Fruit fly (Drosophila melanogaster) whole organism, embryonic: ENCODE data around the gene CG7530.

ENCODE experiments used
- BEAF-32 ChIP-seq: fragments of 200-800 bp; sonication (Bioruptor generic); optimal IDR thresholded peaks from 3 replicates; lab custom pipeline; 2017; ENCODE audit warnings: missing biosample characterization, missing genetic modification characterization, mild to moderate bottlenecking, moderate library complexity, missing genetic modification reagents
- BtbVII ChIP-seq: fragments of 200-800 bp; sonication (Bioruptor generic); optimal IDR thresholded peaks from 3 replicates; lab custom pipeline; 2017; ENCODE audit warnings: missing biosample characterization, mild to moderate bottlenecking, missing genetic modification characterization
- CG12155 ChIP-seq: fragments of 200-800 bp; sonication (Bioruptor generic); optimal IDR thresholded peaks from 3 replicates; lab custom pipeline; 2016; ENCODE audit warnings: missing biosample characterization, missing genetic modification characterization
- CG15514 ChIP-seq: fragments of 200-800 bp; sonication (Bioruptor generic); optimal IDR thresholded peaks from 3 replicates; lab custom pipeline; 2017; ENCODE audit warnings: missing biosample characterization, missing genetic modification characterization, mild to moderate bottlenecking, moderate library complexity, missing genetic modification reagents
- CG16813 ChIP-seq: fragments of 200-800 bp; sonication (Bioruptor generic); IDR thresholded peaks from 3 replicates; pipeline ENCODE4 v1.3.6; 2022; ENCODE audit warnings: missing biosample characterization, missing genetic modification characterization; ENCODE audit not compliant: partially characterized antibody
- CG17186 ChIP-seq: fragments of 200-800 bp; sonication (Bioruptor generic); optimal IDR thresholded peaks from 3 replicates; lab custom pipeline; 2017; ENCODE audit warnings: missing biosample characterization, missing genetic modification reagents, missing genetic modification characterization
- CG17612 ChIP-seq: fragments of 200-800 bp; sonication (Bioruptor generic); IDR thresholded peaks from 2 replicates; pipeline ENCODE4 v1.3.6; 2022; ENCODE audit warnings: missing biosample characterization, missing genetic modification characterization
- CG18262 ChIP-seq: fragments of 200-800 bp; optimal IDR thresholded peaks from 3 replicates; lab custom pipeline; 2019; ENCODE audit warnings: missing biosample characterization, mild to moderate bottlenecking, missing genetic modification characterization, moderate library complexity
- CG2116 ChIP-seq: fragments of 200-800 bp; sonication (Bioruptor generic); optimal IDR thresholded peaks from 3 replicates; lab custom pipeline; 2018; ENCODE audit warnings: missing biosample characterization, mild to moderate bottlenecking, missing genetic modification characterization
- CG2199 ChIP-seq: fragments of 200-800 bp; sonication (Bioruptor generic); IDR thresholded peaks from 3 replicates; pipeline ENCODE4 v1.3.6; 2022; ENCODE audit warnings: missing biosample characterization, missing genetic modification characterization
- CG31224 ChIP-seq: fragments of 200-800 bp; sonication (Bioruptor generic); IDR thresholded peaks from 2 replicates; pipeline ENCODE4 v1.3.6; 2022; ENCODE audit warnings: missing biosample characterization, missing genetic modification characterization
- CG3163 ChIP-seq: fragments of 200-800 bp; sonication (Bioruptor generic); optimal IDR thresholded peaks from 3 replicates; lab custom pipeline; 2016; ENCODE audit warnings: missing biosample characterization, missing genetic modification characterization
- CG32772 ChIP-seq: fragments of 200-800 bp; sonication (Bioruptor generic); IDR thresholded peaks from 2 replicates; pipeline ENCODE4 v1.3.6; 2022; ENCODE audit warnings: missing biosample characterization, missing genetic modification characterization
- CG7357 ChIP-seq: fragments of 200-800 bp; sonication (Bioruptor generic); IDR thresholded peaks from 3 replicates; pipeline ENCODE4 v1.3.6; 2022; ENCODE audit warnings: missing biosample characterization, missing genetic modification characterization
- CG7556 ChIP-seq: fragments of 200-800 bp; sonication (Bioruptor generic); optimal IDR thresholded peaks from 2 replicates; lab custom pipeline; 2017; ENCODE audit warnings: missing biosample characterization, mild to moderate bottlenecking, missing genetic modification characterization
- CG8290 ChIP-seq, 3 experiments: fragments of 200-800 bp; sonication (Bioruptor generic); optimal IDR thresholded peaks; 2 replicates each; lab custom pipeline; 2016 to 2019; ENCODE audit warnings: missing biosample characterization in 3 of 3, missing genetic modification characterization in 3 of 3, mild to moderate bottlenecking in 2 of 3, moderate library complexity in 1 of 3
- Camta ChIP-seq: fragments of 200-800 bp; sonication (Bioruptor generic); optimal IDR thresholded peaks from 2 replicates; lab custom pipeline; 2016; ENCODE audit warnings: missing biosample characterization, missing genetic modification characterization
- CoRest ChIP-seq: fragments of 200-800 bp; sonication (Bioruptor generic); optimal IDR thresholded peaks from 3 replicates; lab custom pipeline; 2018; ENCODE audit warnings: missing biosample characterization, mild to moderate bottlenecking, missing genetic modification characterization, moderate library complexity
- D19A ChIP-seq: fragments of 200-800 bp; optimal IDR thresholded peaks from 3 replicates; lab custom pipeline; 2019; ENCODE audit warnings: missing biosample characterization, mild to moderate bottlenecking, missing genetic modification characterization, moderate library complexity
- Dbx ChIP-seq: fragments of 200-800 bp; sonication (Bioruptor generic); IDR thresholded peaks from 3 replicates; pipeline ENCODE4 v1.3.6; 2022; ENCODE audit warnings: missing biosample characterization, missing genetic modification characterization
- Dref ChIP-seq: fragments of 200-800 bp; sonication (Bioruptor generic); IDR thresholded peaks from 2 replicates; pipeline ENCODE4 v1.3.6; 2022; ENCODE audit warnings: missing biosample characterization, missing genetic modification characterization
- GATAe ChIP-seq: fragments of 200-800 bp; sonication (Bioruptor generic); conservative IDR thresholded peaks from 2 replicates; pipeline ENCODE4 v1.3.6; 2022; ENCODE audit warnings: missing biosample characterization, missing genetic modification characterization
- H2.0 ChIP-seq: fragments of 200-800 bp; sonication (Bioruptor generic); IDR thresholded peaks from 2 replicates; pipeline ENCODE4 v1.3.6; 2022; ENCODE audit warnings: missing biosample characterization, missing genetic modification characterization
- HLH3B ChIP-seq: fragments of 200-800 bp; sonication (Bioruptor generic); IDR thresholded peaks from 2 replicates; pipeline ENCODE4 v1.3.6; 2022; ENCODE audit warnings: missing biosample characterization, missing genetic modification characterization
- Hr3 ChIP-seq: fragments of 200-800 bp; sonication (Bioruptor generic); optimal IDR thresholded peaks from 3 replicates; lab custom pipeline; 2016; ENCODE audit warnings: missing biosample characterization, missing genetic modification characterization
- Oaz ChIP-seq: fragments of 200-800 bp; sonication (Bioruptor generic); IDR thresholded peaks from 2 replicates; pipeline ENCODE4 v1.3.6; 2022; ENCODE audit warnings: missing biosample characterization, missing genetic modification characterization
- Oli ChIP-seq: fragments of 200-800 bp; sonication (Bioruptor generic); optimal IDR thresholded peaks from 2 replicates; lab custom pipeline; 2018; ENCODE audit warnings: missing biosample characterization, mild to moderate bottlenecking, missing genetic modification characterization, moderate library complexity
- bsh ChIP-seq, 2 experiments: fragments of 200-800 bp; sonication (Bioruptor generic); optimal IDR thresholded peaks; 2 replicates each; lab custom pipeline; 2017 to 2018; ENCODE audit warnings: mild to moderate bottlenecking in 2 of 2, missing biosample characterization in 2 of 2, missing genetic modification characterization in 2 of 2, moderate library complexity in 1 of 2
- cg ChIP-seq: fragments of 200-800 bp; sonication (Bioruptor generic); optimal IDR thresholded peaks from 3 replicates; lab custom pipeline; 2019; ENCODE audit warnings: missing biosample characterization, mild to moderate bottlenecking, missing genetic modification characterization, moderate library complexity
- ci ChIP-seq: fragments of 200-800 bp; sonication (Bioruptor generic); IDR thresholded peaks from 3 replicates; pipeline ENCODE4 v1.3.6; 2022; ENCODE audit warnings: missing biosample characterization, missing genetic modification characterization
- corto ChIP-seq: fragments of 200-800 bp; sonication (Bioruptor generic); optimal IDR thresholded peaks from 2 replicates; lab custom pipeline; 2016; ENCODE audit warnings: missing biosample characterization, mild to moderate bottlenecking, missing genetic modification characterization, moderate library complexity
- crol ChIP-seq: fragments of 200-800 bp; sonication (Bioruptor generic); IDR thresholded peaks from 2 replicates; pipeline ENCODE4 v1.3.6; 2022; ENCODE audit warnings: missing biosample characterization, missing genetic modification characterization
- eve ChIP-seq, 2 experiments: fragments of >200 bp; optimal IDR thresholded peaks; 2 replicates each; lab custom pipeline; 2017; ENCODE audit warnings: missing biosample characterization in 2 of 2, missing genetic modification characterization in 2 of 2
- eyg ChIP-seq: fragments of 200-800 bp; sonication (Bioruptor generic); optimal IDR thresholded peaks from 3 replicates; lab custom pipeline; 2016; ENCODE audit warnings: missing biosample characterization, missing genetic modification characterization
- fd64A ChIP-seq: fragments of 200-800 bp; sonication (Bioruptor generic); optimal IDR thresholded peaks from 3 replicates; lab custom pipeline; 2018; ENCODE audit warnings: missing biosample characterization, mild to moderate bottlenecking, missing genetic modification characterization
- grn ChIP-seq: fragments of 200-800 bp; sonication (Bioruptor generic); optimal IDR thresholded peaks from 3 replicates; lab custom pipeline; 2017; ENCODE audit warnings: missing biosample characterization, missing genetic modification characterization
- mirr ChIP-seq: fragments of 200-800 bp; sonication (Bioruptor generic); optimal IDR thresholded peaks from 3 replicates; lab custom pipeline; 2018; ENCODE audit warnings: missing biosample characterization, mild to moderate bottlenecking, missing genetic modification characterization
- nerfin-2 ChIP-seq: fragments of 200-800 bp; sonication (Bioruptor generic); IDR thresholded peaks from 2 replicates; pipeline ENCODE4 v1.3.6; 2022; ENCODE audit warnings: missing biosample characterization, missing genetic modification characterization; ENCODE audit not compliant: partially characterized antibody
- oc ChIP-seq: fragments of 200-800 bp; sonication (Bioruptor generic); optimal IDR thresholded peaks from 2 replicates; lab custom pipeline; 2018; ENCODE audit warnings: missing biosample characterization, mild to moderate bottlenecking, missing genetic modification characterization, moderate library complexity
- odd ChIP-seq: fragments of 200-800 bp; sonication (Bioruptor generic); optimal IDR thresholded peaks from 2 replicates; lab custom pipeline; 2017; ENCODE audit warnings: missing biosample characterization, mild to moderate bottlenecking, missing genetic modification characterization
- pnt ChIP-seq: fragments of 200-800 bp; sonication (Bioruptor generic); optimal IDR thresholded peaks from 3 replicates; lab custom pipeline; 2016; ENCODE audit warnings: missing biosample characterization, missing genetic modification characterization
- pzg ChIP-seq: fragments of 200-800 bp; sonication (Bioruptor generic); optimal IDR thresholded peaks from 3 replicates; lab custom pipeline; 2018; ENCODE audit warnings: missing biosample characterization, mild to moderate bottlenecking, missing genetic modification characterization, moderate library complexity
- row ChIP-seq: fragments of 200-800 bp; sonication (Bioruptor generic); IDR thresholded peaks from 3 replicates; pipeline ENCODE4 v1.3.6; 2022; ENCODE audit warnings: missing biosample characterization, missing genetic modification characterization
- run ChIP-seq: fragments of 200-800 bp; sonication (Bioruptor generic); optimal IDR thresholded peaks from 3 replicates; lab custom pipeline; 2018; ENCODE audit warnings: missing biosample characterization, mild to moderate bottlenecking, missing genetic modification characterization
- sqz ChIP-seq: fragments of 200-800 bp; sonication (Bioruptor generic); optimal IDR thresholded peaks from 3 replicates; lab custom pipeline; 2018; ENCODE audit warnings: missing biosample characterization, mild to moderate bottlenecking, missing genetic modification characterization
- sr ChIP-seq: fragments of 200-800 bp; sonication (Bioruptor generic); IDR thresholded peaks from 3 replicates; pipeline ENCODE4 v1.3.6; 2022; ENCODE audit warnings: missing biosample characterization, missing genetic modification characterization
- tna ChIP-seq: fragments of 200-800 bp; sonication (Bioruptor generic); IDR thresholded peaks from 2 replicates; pipeline ENCODE4 v1.3.6; 2022; ENCODE audit warnings: missing biosample characterization, missing genetic modification characterization; ENCODE audit not compliant: partially characterized antibody
- vvl ChIP-seq: fragments of 200-800 bp; sonication (Bioruptor generic); IDR thresholded peaks from 2 replicates; pipeline ENCODE4 v1.3.6; 2022; ENCODE audit warnings: missing biosample characterization, missing genetic modification characterization

Gene CG7530

DNA sequence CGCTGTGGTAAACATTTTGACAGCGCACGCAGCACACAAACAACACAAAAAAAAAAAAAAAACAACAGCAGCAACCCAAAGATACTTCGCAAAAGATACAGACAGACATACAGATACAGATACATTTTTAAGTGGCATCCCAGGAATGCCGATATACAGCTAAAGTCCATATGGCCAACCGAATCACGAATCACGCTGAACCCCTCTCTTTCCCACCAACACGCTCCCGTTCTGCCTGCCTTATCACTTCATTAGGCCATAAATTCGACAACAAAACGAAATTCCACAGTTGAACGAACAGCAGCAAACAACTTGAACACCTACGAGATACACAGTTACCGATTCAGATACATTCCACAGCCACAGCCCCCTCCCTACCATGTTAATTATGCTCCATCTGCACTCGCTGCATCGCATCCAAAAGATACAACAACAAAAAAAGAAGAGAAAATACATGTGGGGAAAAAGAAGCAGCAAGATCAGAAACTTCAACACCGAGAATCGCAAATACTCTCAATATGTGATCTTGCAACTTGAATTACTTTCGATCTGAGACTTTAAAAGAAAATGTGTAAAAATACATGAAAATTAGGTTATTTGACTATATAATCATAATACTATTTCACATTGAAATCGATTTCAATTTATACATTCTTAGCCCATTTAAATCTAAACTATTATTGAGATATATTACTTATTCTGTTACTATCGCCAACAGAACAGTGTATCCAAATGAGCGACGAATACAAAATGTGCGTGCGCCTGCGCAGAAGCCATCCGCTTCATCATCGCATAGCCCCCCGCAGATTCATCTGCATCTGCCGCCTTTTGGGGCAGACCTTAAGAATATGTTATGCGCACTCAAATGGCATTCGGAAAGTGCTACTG lies 14.9 kb downstream of the CG7530 start (continued):
- TF ChIP-seq CG18262 (tag; lab: Kevin White, UChicago), result peak; percentile 65
- TF ChIP-seq oc (tag; lab: Kevin White, UChicago), result peak; percentile 18
- TF ChIP-seq sr, result 0 out of 3 replicates have a peak, but pooled peaks have one; percentile 50
- no peak for TF ChIP-seq CG16813 (GFP tag; lab: Robert Waterston, UW)
- TF ChIP-seq cg (GFP tag; lab: Kevin White, UChicago), result peak; percentile 42
- no peak for TF ChIP-seq pnt (GFP tag; lab: Kevin White, UChicago)
- TF ChIP-seq HLH3B (GFP tag; lab: Robert Waterston, UW), result peak; percentile 10; the same call in 1 of the 2 replicates
- peak; percentile 1 for TF ChIP-seq run (tag; lab: Kevin White, UChicago)
- no peak for TF ChIP-seq odd
- no peak for TF ChIP-seq pzg (GFP tag; lab: Kevin White, UChicago)
- no peak for TF ChIP-seq CG7357 (GFP tag; lab: Robert Waterston, UW)
- no peak for TF ChIP-seq Hr3 (GFP tag; lab: Kevin White, UChicago)
- TF ChIP-seq tna (GFP tag; lab: Robert Waterston, UW), result no peak
- peak; percentile 98 for TF ChIP-seq D19A (tag; lab: Kevin White, UChicago)
- TF ChIP-seq CG2199 (GFP tag; lab: Robert Waterston, UW), result peak; percentile 72; the same call in 1 of the 3 replicates
- TF ChIP-seq vvl (GFP tag; lab: Robert Waterston, UW), result 0 out of 2 replicates have a peak, but pooled peaks have one; percentile 6
- no peak for TF ChIP-seq CG15514 (GFP tag; lab: Kevin White, UChicago)
- peak; percentile 11 for TF ChIP-seq CoRest (tag; lab: Kevin White, UChicago)
- no peak for TF ChIP-seq GATAe
- no peak for TF ChIP-seq fd64A (GFP tag; lab: Kevin White, UChicago)
- TF ChIP-seq bsh (GFP tag; optimal IDR thresholded peaks at IDR 0.05; lab: Kevin White, UChicago), result peak in 1 of 2 experiments; percentile 11
- TF ChIP-seq CG12155 (GFP tag; lab: Kevin White, UChicago), result no peak
- TF ChIP-seq Oli (tag; lab: Kevin White, UChicago), result no peak
- TF ChIP-seq grn, result peak; percentile 46
- no peak for TF ChIP-seq CG31224 (GFP tag; lab: Robert Waterston, UW)
- no peak for TF ChIP-seq CG17612 (GFP tag; lab: Robert Waterston, UW)
- TF ChIP-seq eyg (GFP tag; lab: Kevin White, UChicago), result no peak
- TF ChIP-seq ci (GFP tag; lab: Robert Waterston, UW), result no peak
- TF ChIP-seq CG32772 (GFP tag; lab: Robert Waterston, UW), result no peak
- TF ChIP-seq BEAF-32 (GFP tag; lab: Kevin White, UChicago), result no peak
- peak; percentile 13 for TF ChIP-seq CG3163 (GFP tag; lab: Kevin White, UChicago)
- TF ChIP-seq BtbVII (GFP tag; lab: Kevin White, UChicago), result no peak
- no peak for TF ChIP-seq Camta (GFP tag; lab: Kevin White, UChicago)
- peak; percentile 55 for TF ChIP-seq row (GFP tag; lab: Robert Waterston, UW)
- TF ChIP-seq Dref (GFP tag; lab: Robert Waterston, UW), result no peak
- no peak for TF ChIP-seq corto (GFP tag; lab: Kevin White, UChicago)
- no peak for TF ChIP-seq CG2116
- no peak for TF ChIP-seq mirr (GFP tag; lab: Kevin White, UChicago)
- peak; percentile 7 for TF ChIP-seq CG7556 (GFP tag; lab: Kevin White, UChicago)
- TF ChIP-seq Oaz (GFP tag; lab: Robert Waterston, UW), result no peak
- TF ChIP-seq sqz (GFP tag; lab: Kevin White, UChicago), result peak; percentile 35
- no peak for TF ChIP-seq CG8290 (GFP tag; optimal IDR thresholded peaks at IDR 0.05; lab: Kevin White, UChicago)
- peak in 1 of 2 experiments; percentile 4 for TF ChIP-seq CG8290 (tag; optimal IDR thresholded peaks at IDR 0.05; lab: Kevin White, UChicago)
- TF ChIP-seq nerfin-2 (GFP tag; lab: Robert Waterston, UW), result 0 out of 2 replicates have a peak, but pooled peaks have one; percentile 37
- TF ChIP-seq crol, result peak; percentile 70
- no peak for TF ChIP-seq CG17186 (GFP tag; lab: Kevin White, UChicago)
- TF ChIP-seq Dbx (GFP tag; lab: Robert Waterston, UW), result no peak
- no peak for TF ChIP-seq eve (GFP tag; optimal IDR thresholded peaks at IDR 0.05; lab: Kevin White, UChicago)
- TF ChIP-seq H2.0 (GFP tag; lab: Robert Waterston, UW), result no peak
